Worm (Caenorhabditis elegans) whole organism, mixed stage, embryonic: ENCODE results near the gene T14B4.3.

Experiments used
- M03D4.4 ChIP-seq: sonication (generic microtip); optimal IDR thresholded peaks from 2 replicates; lab custom pipeline; 2017; ENCODE audit warnings: mild to moderate bottlenecking, missing genetic modification characterization, missing compliant biosample characterization
- bed-3 ChIP-seq: fragments of 200-800 bp; sonication (Bioruptor generic); optimal IDR thresholded peaks from 3 replicates; lab custom pipeline; 2018; ENCODE audit warnings: mild to moderate bottlenecking, missing genetic modification characterization, moderate library complexity, missing compliant biosample characterization
- blmp-1 ChIP-seq: fragments of 150-350 bp; optimal IDR thresholded peaks from 2 replicates; lab custom pipeline; 2014; ENCODE audit warnings: missing biosample characterization, missing genetic modification characterization
- ceh-39 ChIP-seq: fragments of 150-350 bp; optimal IDR thresholded peaks from 2 replicates; lab custom pipeline; 2014; ENCODE audit warnings: missing biosample characterization, missing genetic modification characterization
- ceh-43 ChIP-seq: fragments of 200-800 bp; sonication (Bioruptor generic); optimal IDR thresholded peaks from 2 replicates; lab custom pipeline; 2018; ENCODE audit warnings: mild to moderate bottlenecking, missing genetic modification characterization, moderate library complexity, missing compliant biosample characterization
- ceh-83 ChIP-seq: fragments of 200-800 bp; sonication (Bioruptor generic); optimal IDR thresholded peaks from 2 replicates; lab custom pipeline; 2018; ENCODE audit warnings: mild to moderate bottlenecking, missing genetic modification characterization, missing compliant biosample characterization
- ces-1 ChIP-seq: fragments of 150-350 bp; optimal IDR thresholded peaks from 2 replicates; lab custom pipeline; 2014; ENCODE audit warnings: missing biosample characterization, missing genetic modification reagents, missing genetic modification characterization
- cnd-1 ChIP-seq: fragments of 200-800 bp; sonication (Bioruptor generic); optimal IDR thresholded peaks from 2 replicates; lab custom pipeline; 2018; ENCODE audit warnings: mild to moderate bottlenecking, missing genetic modification characterization, missing compliant biosample characterization
- drap-1 ChIP-seq: fragments of 200-800 bp; sonication (Bioruptor generic); optimal IDR thresholded peaks from 3 replicates; lab custom pipeline; 2018; ENCODE audit warnings: mild to moderate bottlenecking, missing genetic modification characterization, missing compliant biosample characterization
- elt-1 ChIP-seq: sonication (generic microtip); optimal IDR thresholded peaks from 2 replicates; lab custom pipeline; 2017; ENCODE audit warnings: missing genetic modification characterization, mild to moderate bottlenecking, missing compliant biosample characterization, antibody characterized with exemption, moderate library complexity, borderline replicate concordance; ENCODE audit not compliant: insufficient read depth
- elt-3 ChIP-seq: fragments of 150-350 bp; optimal IDR thresholded peaks from 2 replicates; lab custom pipeline; 2014; ENCODE audit warnings: missing biosample characterization, missing genetic modification characterization
- ham-2 ChIP-seq: fragments of 200-800 bp; sonication (Bioruptor generic); optimal IDR thresholded peaks from 2 replicates; lab custom pipeline; 2018; ENCODE audit warnings: mild to moderate bottlenecking, missing genetic modification characterization, missing compliant biosample characterization
- hlh-1 ChIP-seq: fragments of 150-350 bp; optimal IDR thresholded peaks from 2 replicates; lab custom pipeline; 2014; ENCODE audit warnings: missing biosample characterization, missing genetic modification reagents, missing genetic modification characterization
- lin-13 ChIP-seq: fragments of 150-350 bp; optimal IDR thresholded peaks from 2 replicates; lab custom pipeline; 2014; ENCODE audit warnings: missing biosample characterization, missing genetic modification characterization
- lin-32 ChIP-seq: fragments of 200-800 bp; sonication (Bioruptor generic); optimal IDR thresholded peaks from 2 replicates; lab custom pipeline; 2018; ENCODE audit warnings: mild to moderate bottlenecking, missing genetic modification characterization, missing compliant biosample characterization
- lsy-2 ChIP-seq: fragments of 150-350 bp; optimal IDR thresholded peaks from 2 replicates; lab custom pipeline; 2014; ENCODE audit warnings: missing biosample characterization, missing genetic modification characterization
- mab-5 ChIP-seq: fragments of 150-350 bp; optimal IDR thresholded peaks from 2 replicates; lab custom pipeline; 2014; ENCODE audit warnings: missing biosample characterization, missing genetic modification characterization
- mep-1 ChIP-seq: fragments of 150-350 bp; optimal IDR thresholded peaks from 2 replicates; lab custom pipeline; 2017; ENCODE audit warnings: missing biosample characterization, missing genetic modification reagents, missing genetic modification characterization, inconsistent platforms
- mls-2 ChIP-seq: sonication (generic microtip); optimal IDR thresholded peaks from 2 replicates; lab custom pipeline; 2016; ENCODE audit warnings: mild to moderate bottlenecking, missing genetic modification characterization, moderate library complexity, missing compliant biosample characterization
- nhr-12 ChIP-seq: fragments of 150-350 bp; optimal IDR thresholded peaks from 2 replicates; lab custom pipeline; 2014; ENCODE audit warnings: missing biosample characterization, missing genetic modification characterization
- nhr-2 ChIP-seq: fragments of 150-350 bp; optimal IDR thresholded peaks from 2 replicates; lab custom pipeline; 2014; ENCODE audit warnings: missing biosample characterization, missing genetic modification characterization
- nhr-237 ChIP-seq: fragments of 150-350 bp; optimal IDR thresholded peaks from 2 replicates; lab custom pipeline; 2014; ENCODE audit warnings: missing biosample characterization, missing genetic modification characterization
- nhr-28 ChIP-seq: fragments of 150-350 bp; optimal IDR thresholded peaks from 2 replicates; lab custom pipeline; 2014; ENCODE audit warnings: missing biosample characterization, missing genetic modification characterization
- nhr-76 ChIP-seq: sonication (generic microtip); optimal IDR thresholded peaks from 2 replicates; lab custom pipeline; 2017; ENCODE audit warnings: missing biosample characterization, missing genetic modification characterization
- pha-4 ChIP-seq: fragments of 150-350 bp; optimal IDR thresholded peaks from 2 replicates; lab custom pipeline; 2018; ENCODE audit warnings: missing biosample characterization, missing genetic modification reagents, missing genetic modification characterization
- sem-2 ChIP-seq: fragments of 200-800 bp; sonication (Bioruptor generic); optimal IDR thresholded peaks from 2 replicates; lab custom pipeline; 2018; ENCODE audit warnings: mild to moderate bottlenecking, missing genetic modification characterization, missing compliant biosample characterization
- snpc-4 ChIP-seq: fragments of 150-350 bp; optimal IDR thresholded peaks from 2 replicates; lab custom pipeline; 2014; ENCODE audit warnings: missing biosample characterization, missing genetic modification characterization
- sptf-1 ChIP-seq: sonication (generic microtip); optimal IDR thresholded peaks from 2 replicates; lab custom pipeline; 2017; ENCODE audit warnings: mild to moderate bottlenecking, missing genetic modification characterization, moderate library complexity, missing compliant biosample characterization
- tbx-8 ChIP-seq: fragments of 200-800 bp; sonication (Bioruptor generic); optimal IDR thresholded peaks from 2 replicates; lab custom pipeline; 2018; ENCODE audit warnings: mild to moderate bottlenecking, missing genetic modification characterization, moderate library complexity, missing compliant biosample characterization
- unc-120 ChIP-seq: sonication (generic microtip); optimal IDR thresholded peaks from 2 replicates; lab custom pipeline; 2017; ENCODE audit warnings: missing genetic modification characterization, missing compliant biosample characterization; ENCODE audit not compliant: poor library complexity, severe bottlenecking
- unc-39 ChIP-seq: fragments of 150-350 bp; optimal IDR thresholded peaks from 2 replicates; lab custom pipeline; 2014; ENCODE audit warnings: missing biosample characterization, missing genetic modification characterization
- unc-62 ChIP-seq: fragments of 150-350 bp; optimal IDR thresholded peaks from 2 replicates; lab custom pipeline; 2014; ENCODE audit warnings: missing biosample characterization, missing genetic modification reagents, missing genetic modification characterization
- zip-8 ChIP-seq: fragments of 150-350 bp; optimal IDR thresholded peaks from 2 replicates; lab custom pipeline; 2014; ENCODE audit warnings: missing biosample characterization, missing genetic modification characterization
- ztf-11 ChIP-seq: fragments of 150-350 bp; optimal IDR thresholded peaks from 2 replicates; lab custom pipeline; 2014; ENCODE audit warnings: missing biosample characterization, missing genetic modification characterization

The T14B4.3 gene

DNA sequence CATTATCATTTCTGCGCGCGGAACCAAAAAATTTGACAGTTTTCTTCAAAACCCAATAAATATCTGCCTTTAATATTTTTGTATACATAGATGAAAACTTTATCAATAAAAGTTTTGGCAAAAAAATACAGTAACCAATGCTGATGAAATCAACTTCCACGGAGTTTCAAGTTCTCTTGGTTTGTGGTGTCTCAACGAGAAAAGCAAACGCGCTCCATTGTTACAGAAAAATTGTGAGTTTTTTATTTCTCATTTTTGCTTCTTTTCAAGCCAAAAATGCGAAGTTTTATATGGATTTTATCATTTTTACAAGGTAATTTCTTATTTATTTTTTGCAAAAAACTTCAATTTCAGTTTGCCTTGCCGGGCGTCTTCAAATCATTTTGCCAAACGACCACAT is at the start of gene T14B4.3:
T14B4.3 (plus strand) TSS at position 264 of the 400 bp plus-strand sequence.
- TF ChIP-seq pha-4 (tag; lab: Kevin White, UChicago) (peak; percentile 34), nhr-12 (tag; lab: Kevin White, UChicago) (no peak), lsy-2 (tag; lab: Kevin White, UChicago) (peak; percentile 83), sptf-1 (tag; lab: Kevin White, UChicago) (peak; percentile 36), ceh-43 (GFP tag; lab: Kevin White, UChicago) (no peak), elt-1 (tag; lab: Kevin White, UChicago) (no peak), unc-39 (no peak), ceh-83 (GFP tag; lab: Kevin White, UChicago) (no peak), unc-62 (GFP tag; lab: Kevin White, UChicago) (no peak), ztf-11 (tag; lab: Kevin White, UChicago) (no peak), mep-1 (peak; percentile 76), mls-2 (tag; lab: Kevin White, UChicago) (no peak), nhr-237 (no peak), cnd-1 (tag; lab: Kevin White, UChicago) (no peak), nhr-2 (tag; lab: Kevin White, UChicago) (no peak), lin-32 (GFP tag; lab: Kevin White, UChicago) (no peak), zip-8 (tag; lab: Kevin White, UChicago) (no peak), ces-1 (GFP tag; lab: Kevin White, UChicago) (peak; percentile 50), mab-5 (no peak), ceh-39 (tag; lab: Kevin White, UChicago) (no peak), unc-120 (no peak), ham-2 (GFP tag; lab: Kevin White, UChicago) (no peak), drap-1 (no peak), nhr-76 (tag; lab: Kevin White, UChicago) (no peak), sem-2 (GFP tag; lab: Kevin White, UChicago) (no peak), hlh-1 (tag; lab: Kevin White, UChicago) (no peak), nhr-28 (tag; lab: Kevin White, UChicago) (no peak), elt-3 (no peak), blmp-1 (no peak), snpc-4 (tag; lab: Kevin White, UChicago) (no peak), tbx-8 (GFP tag; lab: Kevin White, UChicago) (no peak)

DNA sequence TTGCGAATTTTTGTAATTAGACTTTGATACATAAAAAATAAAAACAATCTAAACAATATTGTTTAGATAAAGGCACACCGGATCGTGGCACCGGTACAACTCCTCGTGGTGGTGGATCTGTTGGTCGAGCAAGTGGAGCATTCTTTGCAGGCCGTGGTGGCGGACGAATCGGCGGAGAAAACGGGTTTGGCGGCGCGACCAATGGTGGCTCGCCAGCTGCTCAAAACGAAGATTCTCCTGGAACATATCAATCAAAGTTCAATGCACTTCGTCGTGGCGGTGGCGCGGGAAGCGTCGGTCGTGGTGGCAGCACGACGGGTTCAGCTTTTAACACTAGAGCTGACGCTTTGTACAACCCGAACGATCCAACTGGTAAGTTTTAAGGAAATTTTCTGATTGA is 48.8 kb upstream of the T14B4.3 start:
- no peak for TF ChIP-seq lin-13 (tag; lab: Kevin White, UChicago)

- TF ChIP-seq mab-5 (no peak), blmp-1 (no peak), nhr-28 (tag; lab: Kevin White, UChicago) (no peak), sem-2 (GFP tag; lab: Kevin White, UChicago) (no peak), ceh-83 (GFP tag; lab: Kevin White, UChicago) (no peak), lin-32 (GFP tag; lab: Kevin White, UChicago) (no peak), unc-62 (GFP tag; lab: Kevin White, UChicago) (no peak), snpc-4 (tag; lab: Kevin White, UChicago) (no peak), mls-2 (tag; lab: Kevin White, UChicago) (no peak), hlh-1 (tag; lab: Kevin White, UChicago) (no peak), elt-3 (no peak), tbx-8 (GFP tag; lab: Kevin White, UChicago) (no peak), unc-39 (no peak), ztf-11 (tag; lab: Kevin White, UChicago) (no peak), M03D4.4 (no peak), nhr-2 (tag; lab: Kevin White, UChicago) (no peak), bed-3 (no peak)
Measured at ce11 chrII:6689088-6689487, 45.6 kb upstream of the T14B4.3 start.

- TF ChIP-seq snpc-4 (tag; lab: Kevin White, UChicago) (no peak), mab-5 (no peak), ceh-83 (GFP tag; lab: Kevin White, UChicago) (no peak), elt-3 (no peak)
Measured at ce11 chrII:6695388-6695787, 39.3 kb upstream of the T14B4.3 start, which contains the start of gene C18H9.5. Gene C18H9.5, minus strand, starts transcription at chrII:6695566.
